Worm (Caenorhabditis elegans): ENCODE data around the gene Y43C5A.3.
"Not testable (repeated sequence)": the region's sequence is repeated elsewhere in the genome, so short reads cannot be mapped to it uniquely, and the experiment has no call there.

The Y43C5A.3 gene

ce11 chrIV:10294030-10294429 is 20.2 kb downstream of the Y43C5A.3 start, which contains the start of gene R09E10.6:
Gene R09E10.6, minus strand, starts transcription at chrIV:10294130.
- no peak for TF ChIP-seq cog-1 (tag; optimal IDR thresholded peaks at IDR 0.05)
- TF ChIP-seq T22C8.4 (GFP tag; IDR thresholded peaks at IDR 0.05) = no peak
- no peak for TF ChIP-seq med-1 (GFP tag; optimal IDR thresholded peaks at IDR 0.05; ENCODE audit: insufficient read depth)
- TF ChIP-seq flt-1 (GFP tag; IDR thresholded peaks at IDR 0.05) = no peak
- TF ChIP-seq tab-1 (GFP tag; IDR thresholded peaks at IDR 0.05) = no peak
- TF ChIP-seq ztf-23 (GFP tag; IDR thresholded peaks at IDR 0.05) = no peak
- TF ChIP-seq ref-1 (GFP tag; conservative IDR thresholded peaks at IDR 0.05) = no peak
- no peak for TF ChIP-seq klf-2 (GFP tag; conservative IDR thresholded peaks at IDR 0.05)

DNA sequence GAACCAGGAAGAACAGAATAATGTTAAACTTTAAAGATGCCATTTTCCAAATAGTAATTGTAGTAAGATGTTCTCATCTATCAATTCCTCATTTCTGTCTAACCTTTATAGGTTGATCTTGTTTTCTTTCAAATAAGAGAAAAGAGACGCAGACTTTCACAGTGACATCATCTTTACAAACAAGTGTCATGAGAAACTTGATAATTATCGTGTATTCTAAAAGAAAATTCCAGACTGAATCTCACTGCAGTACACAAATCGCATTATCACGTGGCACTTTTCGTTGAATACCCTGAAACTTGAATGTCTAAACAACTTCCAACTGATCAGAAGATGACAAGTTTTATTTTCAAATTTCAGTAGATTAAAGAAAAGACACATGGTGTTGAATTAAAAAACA is 21.2 kb downstream of the Y43C5A.3 start, which contains the start of gene R09E10.13:
R09E10.13 (minus strand) TSS at position 61 of the 400 bp plus-strand sequence.
- no peak for TF ChIP-seq ztf-29 (GFP tag; IDR thresholded peaks at IDR 0.05)
- TF ChIP-seq ref-1 (GFP tag; conservative IDR thresholded peaks at IDR 0.05) = no peak
- TF ChIP-seq klf-2 (GFP tag; conservative IDR thresholded peaks at IDR 0.05) = no peak
- TF ChIP-seq tab-1 (GFP tag; IDR thresholded peaks at IDR 0.05) = no peak
- no peak for TF ChIP-seq med-1 (GFP tag; optimal IDR thresholded peaks at IDR 0.05; ENCODE audit: insufficient read depth)
- no peak for TF ChIP-seq T22C8.4 (GFP tag; IDR thresholded peaks at IDR 0.05)
- TF ChIP-seq cog-1 (tag; optimal IDR thresholded peaks at IDR 0.05) = no peak
- no peak for TF ChIP-seq ztf-23 (GFP tag; IDR thresholded peaks at IDR 0.05)
- TF ChIP-seq flt-1 (GFP tag; IDR thresholded peaks at IDR 0.05) = no peak

- no peak for TF ChIP-seq ref-1 (GFP tag; conservative IDR thresholded peaks at IDR 0.05)
- no peak for TF ChIP-seq klf-2 (GFP tag; conservative IDR thresholded peaks at IDR 0.05)
Measured at ce11 chrIV:10296036-10296435, 22.2 kb downstream of the Y43C5A.3 start.

DNA sequence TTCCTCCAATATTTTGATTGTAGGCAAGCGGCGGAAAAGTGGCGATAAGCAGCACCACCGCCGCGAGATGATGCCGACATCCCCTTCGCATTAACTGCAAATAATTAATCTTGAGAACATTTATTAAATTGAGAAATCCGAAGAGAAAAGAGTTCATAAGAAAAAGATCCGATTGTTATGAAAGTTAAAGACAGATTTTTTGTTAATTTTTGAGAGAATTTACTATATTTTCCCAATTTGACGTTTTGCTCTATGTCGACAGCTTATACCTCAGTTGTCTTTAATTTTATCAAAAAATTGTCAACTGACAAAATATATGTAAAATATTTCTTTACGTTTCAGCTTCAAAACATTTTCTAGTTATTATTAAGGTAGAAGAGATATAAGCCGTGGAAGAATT is 28.4 kb downstream of the Y43C5A.3 start, which contains the start of gene R09E10.5:
R09E10.5 (minus strand) TSS at position 101 of the 400 bp plus-strand sequence.
- no peak for TF ChIP-seq ztf-29 (GFP tag; IDR thresholded peaks at IDR 0.05)
- no peak for TF ChIP-seq med-1 (GFP tag; optimal IDR thresholded peaks at IDR 0.05; ENCODE audit: insufficient read depth)
- no peak for TF ChIP-seq klf-2 (GFP tag; conservative IDR thresholded peaks at IDR 0.05)
- no peak for TF ChIP-seq tab-1 (GFP tag; IDR thresholded peaks at IDR 0.05)
- TF ChIP-seq ref-1 (GFP tag; conservative IDR thresholded peaks at IDR 0.05) = no peak
- no peak for TF ChIP-seq T22C8.4 (GFP tag; IDR thresholded peaks at IDR 0.05)
- TF ChIP-seq cog-1 (tag; optimal IDR thresholded peaks at IDR 0.05) = no peak
- TF ChIP-seq ztf-23 (GFP tag; IDR thresholded peaks at IDR 0.05) = no peak
- TF ChIP-seq flt-1 (GFP tag; IDR thresholded peaks at IDR 0.05) = no peak

DNA sequence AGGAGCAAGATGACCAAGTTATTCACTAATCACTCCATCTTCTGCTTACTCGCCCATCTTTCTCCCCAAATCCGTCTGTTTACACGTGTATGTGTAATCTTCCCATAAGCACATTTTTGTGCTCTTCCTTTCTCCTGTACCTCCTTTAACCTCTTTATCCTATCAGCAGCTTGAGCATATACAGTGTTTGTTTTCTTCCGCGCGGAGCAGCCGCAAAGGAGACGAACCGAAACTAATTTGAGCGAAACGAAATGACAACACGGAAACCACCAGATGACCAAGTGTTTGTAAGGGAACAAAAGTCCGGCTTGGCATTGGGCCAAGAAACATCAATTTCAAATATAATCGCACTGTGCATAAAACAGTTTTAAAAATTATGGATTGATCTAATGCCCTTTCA is 30.5 kb downstream of the Y43C5A.3 start:
- TF ChIP-seq ztf-23 (GFP tag; IDR thresholded peaks at IDR 0.05) (no peak), med-1 (GFP tag; optimal IDR thresholded peaks at IDR 0.05; ENCODE audit: insufficient read depth) (no peak), ztf-29 (GFP tag; IDR thresholded peaks at IDR 0.05) (no peak), flt-1 (GFP tag; IDR thresholded peaks at IDR 0.05) (no peak), tab-1 (GFP tag; IDR thresholded peaks at IDR 0.05) (no peak), ref-1 (GFP tag; conservative IDR thresholded peaks at IDR 0.05) (no peak), cog-1 (tag; optimal IDR thresholded peaks at IDR 0.05) (no peak), T22C8.4 (GFP tag; IDR thresholded peaks at IDR 0.05) (no peak), klf-2 (GFP tag; conservative IDR thresholded peaks at IDR 0.05) (no peak)

- TF ChIP-seq klf-2 (GFP tag; conservative IDR thresholded peaks at IDR 0.05) (no peak), ref-1 (GFP tag; conservative IDR thresholded peaks at IDR 0.05) (no peak), ztf-29 (GFP tag; IDR thresholded peaks at IDR 0.05) (no peak), tab-1 (GFP tag; IDR thresholded peaks at IDR 0.05) (no peak), T22C8.4 (GFP tag; IDR thresholded peaks at IDR 0.05) (no peak), flt-1 (GFP tag; IDR thresholded peaks at IDR 0.05) (no peak), ztf-23 (GFP tag; IDR thresholded peaks at IDR 0.05) (no peak), med-1 (GFP tag; optimal IDR thresholded peaks at IDR 0.05; ENCODE audit: insufficient read depth) (no peak), cog-1 (tag; optimal IDR thresholded peaks at IDR 0.05) (no peak)
Measured at ce11 chrIV:10310329-10310728, 36.5 kb downstream of the Y43C5A.3 start, which contains the start of gene R09E10.8. Gene R09E10.8, minus strand, starts transcription at chrIV:10310429.

ce11 chrIV:10311115-10311514 is 37.3 kb downstream of the Y43C5A.3 start:
- TF ChIP-seq ztf-23 (GFP tag; IDR thresholded peaks at IDR 0.05) (no peak), klf-2 (GFP tag; conservative IDR thresholded peaks at IDR 0.05) (no peak), tab-1 (GFP tag; IDR thresholded peaks at IDR 0.05) (no peak), flt-1 (GFP tag; IDR thresholded peaks at IDR 0.05) (no peak), ref-1 (GFP tag; conservative IDR thresholded peaks at IDR 0.05) (no peak), ztf-29 (GFP tag; IDR thresholded peaks at IDR 0.05) (no peak), med-1 (GFP tag; optimal IDR thresholded peaks at IDR 0.05; ENCODE audit: insufficient read depth) (no peak), T22C8.4 (GFP tag; IDR thresholded peaks at IDR 0.05) (no peak), cog-1 (tag; optimal IDR thresholded peaks at IDR 0.05) (no peak)

DNA sequence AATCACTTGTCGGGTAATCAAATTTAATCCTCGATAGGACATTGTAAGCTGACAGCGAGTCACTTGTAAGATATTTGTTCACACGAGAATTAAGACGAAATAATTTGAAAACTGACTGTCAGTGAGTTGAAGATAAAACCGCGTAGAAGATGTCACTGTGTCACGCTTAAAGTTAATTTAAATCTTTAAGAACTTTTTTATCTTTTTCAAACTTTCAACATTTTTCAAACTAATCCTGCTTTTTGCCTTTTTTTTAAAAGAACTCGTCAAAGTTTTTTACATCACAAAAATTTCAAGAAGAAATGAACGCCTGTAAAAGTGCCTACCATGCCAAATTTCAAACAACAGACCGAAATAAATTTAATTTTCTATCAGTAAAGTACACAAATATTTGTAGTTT is 39.7 kb downstream of the Y43C5A.3 start, which contains the start of gene acs-18:
acs-18 (minus strand) TSS at position 101 of the 400 bp plus-strand sequence.
- TF ChIP-seq cog-1 (tag; optimal IDR thresholded peaks at IDR 0.05) = no peak
- no peak for TF ChIP-seq ref-1 (GFP tag; conservative IDR thresholded peaks at IDR 0.05)
- no peak for TF ChIP-seq tab-1 (GFP tag; IDR thresholded peaks at IDR 0.05)
- TF ChIP-seq klf-2 (GFP tag; conservative IDR thresholded peaks at IDR 0.05) = no peak
- no peak for TF ChIP-seq ztf-23 (GFP tag; IDR thresholded peaks at IDR 0.05)
- TF ChIP-seq T22C8.4 (GFP tag; IDR thresholded peaks at IDR 0.05) = no peak
- TF ChIP-seq ztf-29 (GFP tag; IDR thresholded peaks at IDR 0.05) = no peak
- TF ChIP-seq med-1 (GFP tag; optimal IDR thresholded peaks at IDR 0.05; ENCODE audit: insufficient read depth) = no peak
- TF ChIP-seq flt-1 (GFP tag; IDR thresholded peaks at IDR 0.05) = no peak

DNA sequence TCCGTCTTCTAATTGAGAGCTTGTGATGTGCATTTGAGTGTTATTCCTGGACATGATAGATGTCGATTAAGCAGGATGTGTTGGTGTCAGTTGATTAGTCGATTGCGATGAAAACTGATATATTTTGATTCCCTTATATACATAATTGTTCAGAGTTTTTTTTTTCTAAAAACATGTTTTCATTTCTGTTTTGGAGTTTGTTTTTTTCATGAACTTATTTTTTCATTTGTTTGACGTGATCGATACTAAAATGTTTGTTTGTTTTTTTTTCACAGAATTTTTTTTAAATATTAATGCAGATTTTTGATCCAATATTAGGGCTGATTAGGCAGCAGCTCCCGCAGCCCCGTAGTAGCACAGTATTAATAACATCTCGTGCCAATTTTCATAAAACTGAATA is 44.4 kb downstream of the Y43C5A.3 start, which contains the start of gene R09E10.2:
R09E10.2 (minus strand) TSS at position 101 of the 400 bp plus-strand sequence.
- no peak for TF ChIP-seq ref-1 (GFP tag; conservative IDR thresholded peaks at IDR 0.05)
- no peak for TF ChIP-seq ztf-23 (GFP tag; IDR thresholded peaks at IDR 0.05)
- TF ChIP-seq klf-2 (GFP tag; conservative IDR thresholded peaks at IDR 0.05) = no peak
- no peak for TF ChIP-seq tab-1 (GFP tag; IDR thresholded peaks at IDR 0.05)
- TF ChIP-seq flt-1 (GFP tag; IDR thresholded peaks at IDR 0.05) = no peak
- TF ChIP-seq T22C8.4 (GFP tag; IDR thresholded peaks at IDR 0.05) = no peak
- TF ChIP-seq cog-1 (tag; optimal IDR thresholded peaks at IDR 0.05) = no peak
- TF ChIP-seq ztf-29 (GFP tag; IDR thresholded peaks at IDR 0.05) = no peak
- TF ChIP-seq med-1 (GFP tag; optimal IDR thresholded peaks at IDR 0.05; ENCODE audit: insufficient read depth) = no peak

DNA sequence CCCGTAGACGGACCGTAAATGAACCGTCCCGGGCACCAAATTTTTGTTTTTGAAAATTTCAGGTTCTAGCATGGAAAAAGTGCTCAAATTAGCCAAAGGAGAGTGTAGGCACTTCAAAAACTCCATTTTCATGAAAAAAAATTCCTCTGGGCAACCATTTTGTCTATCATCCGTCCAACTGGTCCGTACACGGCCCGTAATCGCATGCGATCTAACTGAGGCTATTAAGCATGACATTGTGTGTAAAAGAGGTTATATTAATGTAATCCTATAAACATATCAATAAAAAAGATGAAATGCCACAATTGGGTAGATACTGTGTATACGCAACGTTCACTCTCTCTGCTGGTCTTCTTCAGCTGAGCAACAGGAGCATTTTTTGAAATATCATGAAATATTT is 48.8 kb downstream of the Y43C5A.3 start, which contains the start of gene R09E10.1:
R09E10.1 (minus strand) TSS at position 101 of the 400 bp plus-strand sequence.
- not testable (repeated sequence) for TF ChIP-seq T22C8.4 (GFP tag; IDR thresholded peaks at IDR 0.05); cog-1 (tag; optimal IDR thresholded peaks at IDR 0.05); ztf-23 (GFP tag; IDR thresholded peaks at IDR 0.05)

Measured in whole organism, midembryonic.